Worm (Caenorhabditis elegans): ENCODE results near the gene vwa-8.

vwa-8 gene

DNA sequence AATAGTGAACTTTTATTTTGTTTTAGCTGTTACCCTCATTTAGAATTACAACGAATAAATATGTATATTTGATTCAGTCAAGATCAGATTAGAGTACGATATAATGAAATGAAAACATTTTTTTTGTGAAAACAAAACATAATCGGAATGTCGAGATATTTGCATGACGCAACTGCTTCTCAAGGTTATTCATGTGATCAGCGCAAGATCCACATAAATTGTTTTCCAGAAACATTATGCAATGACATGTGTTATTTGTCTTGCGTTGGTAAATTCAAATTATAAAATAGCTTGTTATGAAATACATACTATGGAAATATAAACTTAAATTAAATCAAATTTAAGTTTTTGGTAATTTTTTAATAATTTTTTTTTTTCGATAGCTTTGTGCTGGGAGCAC lies 8.3 kb downstream of the vwa-8 start:
- TF ChIP-seq hsf-1 (GFP tag; IDR thresholded peaks at IDR 0.05), result no peak
- TF ChIP-seq F39B2.1 (GFP tag; IDR thresholded peaks at IDR 0.05), result no peak
- no peak for TF ChIP-seq F57C9.4 (tag; optimal IDR thresholded peaks at IDR 0.05)
- TF ChIP-seq nfya-2 (GFP tag; IDR thresholded peaks at IDR 0.05), result no peak
- TF ChIP-seq T07F8.4 (tag; optimal IDR thresholded peaks at IDR 0.05), result no peak
- TF ChIP-seq madf-10 (tag; optimal IDR thresholded peaks at IDR 0.05), result no peak
- TF ChIP-seq ama-1 (optimal IDR thresholded peaks at IDR 0.05), result no peak
- TF ChIP-seq ama-1 (GFP tag; optimal IDR thresholded peaks at IDR 0.05), result no peak
- TF ChIP-seq Y67H2A.10 (GFP tag; conservative IDR thresholded peaks at IDR 0.05), result no peak
- TF ChIP-seq lsy-27 (tag; optimal IDR thresholded peaks at IDR 0.05; ENCODE audit: borderline replicate concordance, insufficient read depth), result no peak
- no peak for TF ChIP-seq rcor-1 (GFP tag; IDR thresholded peaks at IDR 0.05)

DNA sequence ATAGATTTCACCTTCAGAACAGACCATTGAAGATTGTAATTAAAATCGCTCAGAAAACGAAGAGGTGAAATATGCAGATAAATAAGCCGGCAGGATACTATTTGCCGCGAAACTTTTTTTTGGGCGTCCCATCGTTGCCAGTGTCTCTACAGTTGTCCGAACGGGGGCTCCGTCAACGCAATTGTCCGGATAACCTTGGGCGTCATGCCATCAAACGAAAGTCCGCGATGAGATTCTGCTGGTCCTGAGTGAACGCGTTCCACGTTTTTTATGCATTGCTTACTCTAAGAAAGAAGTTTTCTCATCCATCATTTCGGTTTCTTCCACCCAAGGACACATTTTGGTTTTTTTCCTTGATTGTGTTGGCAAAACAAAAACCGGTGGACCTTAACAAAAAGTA lies 9.6 kb downstream of the vwa-8 start:
- TF ChIP-seq snpc-3.4 (tag; optimal IDR thresholded peaks at IDR 0.05) (no peak), tlf-1 (GFP tag; optimal IDR thresholded peaks at IDR 0.05) (no peak), hsf-1 (GFP tag; IDR thresholded peaks at IDR 0.05) (no peak), dpff-1 (tag; optimal IDR thresholded peaks at IDR 0.05) (no peak), dox-1 (GFP tag; IDR thresholded peaks at IDR 0.05) (no peak), ceh-58 (GFP tag; IDR thresholded peaks at IDR 0.05) (no peak), nhr-179 (tag; optimal IDR thresholded peaks at IDR 0.05) (no peak), C06A6.2 (GFP tag; conservative IDR thresholded peaks at IDR 0.05) (no peak), F37B4.10 (GFP tag; IDR thresholded peaks at IDR 0.05) (no peak), ceh-91 (GFP tag; IDR thresholded peaks at IDR 0.05) (no peak), F57C9.4 (tag; optimal IDR thresholded peaks at IDR 0.05) (no peak), hrde-1 (tag; optimal IDR thresholded peaks at IDR 0.05; ENCODE audit: borderline replicate concordance) (no peak), mcd-1 (GFP tag; IDR thresholded peaks at IDR 0.05) (no peak), attf-5 (GFP tag; optimal IDR thresholded peaks at IDR 0.05) (no peak), T26A5.8 (tag; optimal IDR thresholded peaks at IDR 0.05) (no peak), pbrm-1 (GFP tag; IDR thresholded peaks at IDR 0.05) (no peak), sptf-2 (GFP tag; optimal IDR thresholded peaks at IDR 0.05) (no peak), cebp-2 (GFP tag; IDR thresholded peaks at IDR 0.05) (no peak), rpc-1 (optimal IDR thresholded peaks at IDR 0.05) (no peak), rpc-1 (tag; optimal IDR thresholded peaks at IDR 0.05) (no peak), ccch-3 (GFP tag; optimal IDR thresholded peaks at IDR 0.05) (no peak)

DNA sequence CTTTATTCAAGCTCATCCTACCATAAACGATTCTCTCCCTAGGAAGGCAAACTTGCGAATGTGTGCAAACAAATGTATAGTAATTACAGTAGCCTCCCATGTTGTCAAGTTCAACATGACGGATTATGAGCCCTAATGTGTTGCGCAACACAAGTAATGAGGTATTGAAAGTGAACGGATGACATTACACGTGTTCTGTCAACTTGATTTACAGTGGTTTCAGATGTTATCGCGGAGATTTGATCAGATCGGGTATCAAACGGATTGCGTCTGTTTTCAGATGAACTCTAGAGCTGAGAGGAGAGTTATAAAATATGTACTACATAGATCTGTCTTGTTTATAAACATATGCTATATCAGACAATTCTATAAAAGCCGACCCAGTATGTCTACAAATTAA lies 11.1 kb downstream of the vwa-8 start:
- TF ChIP-seq let-526 (GFP tag; IDR thresholded peaks at IDR 0.05) (no peak), xnd-1 (tag; optimal IDR thresholded peaks at IDR 0.05) (no peak), repo-1 (tag; optimal IDR thresholded peaks at IDR 0.05) (no peak), cebp-2 (GFP tag; IDR thresholded peaks at IDR 0.05) (no peak)

DNA sequence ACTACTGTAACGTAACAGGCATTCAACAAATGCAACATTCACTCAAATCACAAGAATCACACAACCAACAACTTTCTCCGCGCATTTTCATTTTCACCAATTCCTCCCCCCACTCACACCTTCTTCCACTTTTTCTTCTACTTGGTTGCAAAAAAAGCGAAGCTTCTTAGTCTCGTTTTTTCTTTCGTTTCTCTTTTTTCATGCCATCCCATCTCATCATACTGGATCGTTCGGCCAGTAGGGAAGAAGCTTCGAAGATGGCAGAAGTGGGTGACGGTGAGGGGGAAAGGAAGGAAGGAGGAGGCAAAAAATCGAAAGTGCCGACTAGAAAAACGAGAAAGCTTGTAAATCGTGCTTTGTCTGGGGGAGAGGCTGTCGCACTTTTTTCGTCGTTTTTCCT lies 11.8 kb downstream of the vwa-8 start:
- TF ChIP-seq ekl-4 (GFP tag; IDR thresholded peaks at IDR 0.05) (no peak), aptf-3 (GFP tag; IDR thresholded peaks at IDR 0.05) (no peak), sea-2 (GFP tag; IDR thresholded peaks at IDR 0.05) (no peak), snpc-1.1 (tag; optimal IDR thresholded peaks at IDR 0.05; ENCODE audit: insufficient read depth) (no peak)
